Fruit fly (Drosophila melanogaster) whole organism, embryonic: ENCODE results near the gene SK.

Experiments
- CG11085 ChIP-seq: fragments of 200-800 bp; sonication (Bioruptor generic); IDR thresholded peaks from 2 replicates; pipeline ENCODE4 v1.3.6; 2022; ENCODE audit warnings: missing biosample characterization, missing genetic modification characterization
- CG11247 ChIP-seq: fragments of 200-800 bp; sonication (Bioruptor generic); IDR thresholded peaks from 2 replicates; pipeline ENCODE4 v1.3.6; 2022; ENCODE audit warnings: missing biosample characterization, missing genetic modification characterization
- CG11456 ChIP-seq: fragments of 200-800 bp; sonication (Bioruptor generic); IDR thresholded peaks from 3 replicates; pipeline ENCODE4 v1.3.6; 2022; ENCODE audit warnings: missing biosample characterization, missing genetic modification characterization
- CG13424 ChIP-seq: fragments of 200-800 bp; sonication (Bioruptor generic); optimal IDR thresholded peaks from 2 replicates; lab custom pipeline; 2019; ENCODE audit warnings: missing biosample characterization, mild to moderate bottlenecking, missing genetic modification characterization, moderate library complexity
- CG13894 ChIP-seq: fragments of 200-800 bp; sonication (Bioruptor generic); optimal IDR thresholded peaks from 3 replicates; lab custom pipeline; 2018; ENCODE audit warnings: missing biosample characterization, mild to moderate bottlenecking, missing genetic modification characterization, moderate library complexity
- CG1603 ChIP-seq: fragments of 200-800 bp; sonication (Bioruptor generic); optimal IDR thresholded peaks from 2 replicates; lab custom pipeline; 2019; ENCODE audit warnings: missing biosample characterization, mild to moderate bottlenecking, missing genetic modification characterization, moderate library complexity
- CG16813 ChIP-seq: fragments of 200-800 bp; sonication (Bioruptor generic); IDR thresholded peaks from 3 replicates; pipeline ENCODE4 v1.3.6; 2022; ENCODE audit warnings: missing biosample characterization, missing genetic modification characterization; ENCODE audit not compliant: partially characterized antibody
- CG17328 ChIP-seq: fragments of 200-800 bp; sonication (Bioruptor generic); IDR thresholded peaks from 2 replicates; pipeline ENCODE4 v1.3.6; 2022; ENCODE audit warnings: missing biosample characterization, missing genetic modification characterization
- CG17802 ChIP-seq: fragments of 200-800 bp; sonication (Bioruptor generic); optimal IDR thresholded peaks from 2 replicates; lab custom pipeline; 2018; ENCODE audit warnings: missing biosample characterization, mild to moderate bottlenecking, missing genetic modification characterization, moderate library complexity
- CG2120 ChIP-seq: fragments of 200-800 bp; sonication (Bioruptor generic); optimal IDR thresholded peaks from 3 replicates; lab custom pipeline; 2016; ENCODE audit warnings: missing biosample characterization, missing genetic modification characterization
- CG2129 ChIP-seq: fragments of 200-800 bp; sonication (Bioruptor generic); IDR thresholded peaks from 2 replicates; pipeline ENCODE4 v1.3.6; 2022; ENCODE audit warnings: missing biosample characterization, missing genetic modification characterization; ENCODE audit not compliant: partially characterized antibody
- CG3726 ChIP-seq: fragments of 200-800 bp; sonication (Bioruptor generic); IDR thresholded peaks from 3 replicates; pipeline ENCODE4, ENCODE4 v1.3.6; 2022; ENCODE audit warnings: missing biosample characterization, missing genetic modification characterization
- CG4707 ChIP-seq: fragments of 200-800 bp; sonication (Bioruptor generic); optimal IDR thresholded peaks from 2 replicates; lab custom pipeline; 2018; ENCODE audit warnings: missing biosample characterization, mild to moderate bottlenecking, missing genetic modification characterization, moderate library complexity
- CG4820 ChIP-seq: fragments of 200-800 bp; sonication (Bioruptor generic); optimal IDR thresholded peaks from 3 replicates; lab custom pipeline; 2016; ENCODE audit warnings: missing biosample characterization, missing genetic modification characterization
- CG6689 ChIP-seq: fragments of 200-800 bp; sonication (Bioruptor generic); IDR thresholded peaks from 2 replicates; pipeline ENCODE4 v1.3.6; 2022; ENCODE audit warnings: missing biosample characterization, missing genetic modification characterization
- CG6854 ChIP-seq: fragments of 200-800 bp; sonication (Bioruptor generic); optimal IDR thresholded peaks from 3 replicates; lab custom pipeline; 2017; ENCODE audit warnings: missing biosample characterization, mild to moderate bottlenecking, missing genetic modification characterization
- Chrac-16 ChIP-seq: fragments of 200-800 bp; sonication (Bioruptor generic); optimal IDR thresholded peaks from 3 replicates; lab custom pipeline; 2016; ENCODE audit warnings: missing biosample characterization, missing genetic modification characterization
- Dad ChIP-seq: fragments of 200-800 bp; sonication (Bioruptor generic); optimal IDR thresholded peaks from 3 replicates; lab custom pipeline; 2016; ENCODE audit warnings: missing biosample characterization, missing genetic modification characterization
- Dbx ChIP-seq: fragments of 200-800 bp; sonication (Bioruptor generic); IDR thresholded peaks from 3 replicates; pipeline ENCODE4 v1.3.6; 2022; ENCODE audit warnings: missing biosample characterization, missing genetic modification characterization
- Dll ChIP-seq: fragments of 200-800 bp; sonication (Bioruptor generic); IDR thresholded peaks from 4 replicates; pipeline ENCODE4 v1.3.6; 2022; ENCODE audit warnings: missing biosample characterization, missing genetic modification characterization; ENCODE audit not compliant: partially characterized antibody
- E2f2 ChIP-seq: fragments of 200-800 bp; sonication (Bioruptor generic); IDR thresholded peaks from 2 replicates; pipeline ENCODE4 v1.3.6; 2022; ENCODE audit warnings: missing biosample characterization, missing genetic modification characterization
- Eip74EF ChIP-seq, 2 experiments: fragments of 200-800 bp in 1 of 2; fragments of >200 bp in 1 of 2; sonication (Bioruptor generic) in 1 of 2; optimal IDR thresholded peaks; 2 replicates each; lab custom pipeline; 2017 to 2019; ENCODE audit warnings: missing biosample characterization in 2 of 2, missing genetic modification characterization in 2 of 2, mild to moderate bottlenecking in 1 of 2, moderate library complexity in 1 of 2
- Ets97D ChIP-seq: fragments of 200-800 bp; sonication (Bioruptor generic); optimal IDR thresholded peaks from 3 replicates; lab custom pipeline; 2016; ENCODE audit warnings: missing biosample characterization, missing genetic modification characterization
- Hr51 ChIP-seq, 2 experiments: fragments of 200-800 bp; sonication (Bioruptor generic); optimal IDR thresholded peaks; 2 replicates in 1 of 2; 3 replicates in 1 of 2; lab custom pipeline; 2016 to 2018; ENCODE audit warnings: missing biosample characterization in 2 of 2, missing genetic modification characterization in 2 of 2, mild to moderate bottlenecking in 1 of 2, moderate library complexity in 1 of 2
- Lhr ChIP-seq: fragments of 200-800 bp; sonication (Bioruptor generic); optimal IDR thresholded peaks from 3 replicates; lab custom pipeline; 2017; ENCODE audit warnings: mild to moderate bottlenecking, missing biosample characterization, missing genetic modification reagents, missing genetic modification characterization
- NFAT ChIP-seq: fragments of 200-800 bp; sonication (Bioruptor generic); IDR thresholded peaks from 2 replicates; pipeline ENCODE4 v1.3.6; 2022; ENCODE audit warnings: missing biosample characterization, missing genetic modification characterization
- Ptx1 ChIP-seq: fragments of 200-800 bp; sonication (Bioruptor generic); IDR thresholded peaks from 2 replicates; pipeline ENCODE4 v1.3.6; 2022; ENCODE audit warnings: missing biosample characterization, missing genetic modification characterization
- Rfx ChIP-seq: fragments of 200-800 bp; sonication (Bioruptor generic); IDR thresholded peaks from 2 replicates; pipeline ENCODE4 v1.3.6; 2022; ENCODE audit warnings: missing biosample characterization, missing genetic modification characterization
- Sox102F ChIP-seq: fragments of 200-800 bp; sonication (Bioruptor generic); optimal IDR thresholded peaks from 2 replicates; lab custom pipeline; 2018; ENCODE audit warnings: missing biosample characterization, mild to moderate bottlenecking, missing genetic modification characterization, moderate library complexity
- TFAM ChIP-seq: fragments of 200-800 bp; sonication (Bioruptor generic); optimal IDR thresholded peaks from 2 replicates; lab custom pipeline; 2017; ENCODE audit warnings: missing biosample characterization, missing genetic modification characterization, inconsistent platforms
- Xbp1 ChIP-seq: fragments of 200-800 bp; sonication (Bioruptor generic); optimal IDR thresholded peaks from 3 replicates; lab custom pipeline; 2016; ENCODE audit warnings: missing biosample characterization, mild to moderate bottlenecking, missing genetic modification characterization
- al ChIP-seq: fragments of 200-800 bp; sonication (Bioruptor generic); IDR thresholded peaks from 2 replicates; pipeline ENCODE4 v1.3.6; 2022; ENCODE audit warnings: missing biosample characterization, missing genetic modification characterization
- ato ChIP-seq: fragments of 200-800 bp; sonication (Bioruptor generic); IDR thresholded peaks from 2 replicates; pipeline ENCODE4 v1.3.6; 2022; ENCODE audit warnings: missing biosample characterization, missing genetic modification characterization; ENCODE audit not compliant: partially characterized antibody
- ci ChIP-seq: fragments of 200-800 bp; sonication (Bioruptor generic); IDR thresholded peaks from 3 replicates; pipeline ENCODE4 v1.3.6; 2022; ENCODE audit warnings: missing biosample characterization, missing genetic modification characterization
- exex ChIP-seq: fragments of 200-800 bp; sonication (Bioruptor generic); optimal IDR thresholded peaks from 4 replicates; lab custom pipeline; 2018; ENCODE audit warnings: missing biosample characterization, mild to moderate bottlenecking, missing genetic modification characterization, moderate library complexity
- fd96Cb ChIP-seq: fragments of 200-800 bp; sonication (Bioruptor generic); optimal IDR thresholded peaks from 2 replicates; lab custom pipeline; 2018; ENCODE audit warnings: missing biosample characterization, mild to moderate bottlenecking, missing genetic modification characterization, moderate library complexity
- grau ChIP-seq: fragments of 200-800 bp; optimal IDR thresholded peaks from 3 replicates; lab custom pipeline; 2019; ENCODE audit warnings: missing biosample characterization, mild to moderate bottlenecking, missing genetic modification characterization, moderate library complexity
- gro ChIP-seq: fragments of 200-800 bp; sonication (Bioruptor generic); optimal IDR thresholded peaks from 2 replicates; lab custom pipeline; 2016; ENCODE audit warnings: missing biosample characterization, missing genetic modification characterization
- gsb-n ChIP-seq: fragments of 200-800 bp; sonication (Bioruptor generic); optimal IDR thresholded peaks from 3 replicates; lab custom pipeline; 2018; ENCODE audit warnings: missing biosample characterization, mild to moderate bottlenecking, missing genetic modification characterization
- her ChIP-seq: fragments of 200-800 bp; sonication (Bioruptor generic); optimal IDR thresholded peaks from 2 replicates; lab custom pipeline; 2016; ENCODE audit warnings: missing biosample characterization, missing genetic modification characterization
- hkb ChIP-seq, 2 experiments: fragments of 200-800 bp in 1 of 2; fragments of >200 bp in 1 of 2; sonication (Bioruptor generic) in 1 of 2; IDR thresholded peaks in 1 of 2; optimal IDR thresholded peaks in 1 of 2; 2 replicates each; pipeline versions ENCODE4 v1.3.6 to Lab custom; 2017 to 2022; ENCODE audit warnings: missing biosample characterization in 1 of 2, missing genetic modification characterization in 1 of 2
- jigr1 ChIP-seq: fragments of 200-800 bp; sonication (Bioruptor generic); IDR thresholded peaks from 3 replicates; pipeline ENCODE4 v1.3.6; 2022; ENCODE audit warnings: missing biosample characterization, missing genetic modification characterization
- lmd ChIP-seq: fragments of 200-800 bp; sonication (Bioruptor generic); IDR thresholded peaks from 2 replicates; pipeline ENCODE4 v1.3.6; 2022; ENCODE audit warnings: missing biosample characterization, missing genetic modification characterization
- onecut ChIP-seq: fragments of 200-800 bp; sonication (Bioruptor generic); IDR thresholded peaks from 2 replicates; pipeline ENCODE4 v1.3.6; 2022; ENCODE audit warnings: missing biosample characterization, missing genetic modification characterization
- ranshi ChIP-seq: fragments of 200-800 bp; sonication (Bioruptor generic); IDR thresholded peaks from 2 replicates; pipeline ENCODE4 v1.3.6; 2022; ENCODE audit warnings: missing biosample characterization, missing genetic modification characterization
- sob ChIP-seq: fragments of 200-800 bp; sonication (Bioruptor generic); IDR thresholded peaks from 2 replicates; pipeline ENCODE4 v1.3.6; 2022; ENCODE audit warnings: missing biosample characterization, missing genetic modification characterization
- toy ChIP-seq: fragments of 200-800 bp; sonication (Bioruptor generic); IDR thresholded peaks from 2 replicates; pipeline ENCODE4 v1.3.6; 2022; ENCODE audit warnings: missing biosample characterization, missing genetic modification characterization

SK gene

DNA sequence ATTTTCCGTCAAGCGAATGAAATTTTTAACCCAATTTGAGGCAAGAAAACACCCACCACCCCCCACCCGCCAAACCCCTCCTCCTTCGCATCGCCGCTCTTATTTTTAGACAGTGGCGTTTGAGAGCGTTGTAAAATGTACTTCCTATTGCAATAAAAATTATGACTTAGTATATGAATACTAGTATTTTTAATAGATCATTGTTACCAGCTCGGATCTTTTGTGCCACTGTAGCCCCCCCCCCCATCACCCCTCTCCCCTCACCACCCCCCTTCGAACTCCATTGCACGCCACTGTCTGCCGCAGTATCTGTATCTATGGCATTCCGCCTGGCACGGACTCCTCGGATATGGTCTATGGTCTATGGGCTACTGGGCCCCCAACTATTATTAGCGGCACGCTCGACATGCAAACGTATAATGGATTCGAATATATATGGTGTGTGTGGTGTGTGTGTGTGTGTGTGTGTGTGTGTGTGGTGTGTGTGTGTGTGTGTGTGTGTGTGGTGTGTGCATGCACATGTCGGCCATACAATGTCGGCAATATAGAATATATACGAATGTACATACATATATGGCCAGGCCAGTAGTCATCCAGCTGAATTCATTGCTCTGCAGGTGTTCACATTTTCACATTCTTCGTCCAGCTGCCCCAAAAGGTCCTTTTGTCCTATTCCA, 10.0 kb downstream of the SK start (continued):
- TF ChIP-seq Ets97D (GFP tag; lab: Kevin White, UChicago), result no peak
- no peak for TF ChIP-seq CG11247
- TF ChIP-seq gro (GFP tag; lab: Kevin White, UChicago), result no peak
- TF ChIP-seq Lhr (GFP tag; lab: Kevin White, UChicago), result no peak
- TF ChIP-seq CG2129 (GFP tag; lab: Robert Waterston, UW), result no peak
- TF ChIP-seq gsb-n (tag; lab: Kevin White, UChicago), result no peak
- no peak for TF ChIP-seq NFAT (GFP tag; lab: Robert Waterston, UW)
- TF ChIP-seq Dad (GFP tag; lab: Kevin White, UChicago), result no peak
- no peak for TF ChIP-seq CG4820 (GFP tag; lab: Kevin White, UChicago)
- TF ChIP-seq toy (GFP tag; lab: Robert Waterston, UW), result no peak
- TF ChIP-seq CG13424 (tag; lab: Kevin White, UChicago), result peak; percentile 18
- no peak for TF ChIP-seq CG13894 (tag; lab: Kevin White, UChicago)
- no peak for TF ChIP-seq her (GFP tag; lab: Kevin White, UChicago)
- no peak for TF ChIP-seq TFAM (GFP tag; lab: Kevin White, UChicago)
- no peak for TF ChIP-seq CG3726 (GFP tag; lab: Robert Waterston, UW)
- TF ChIP-seq CG17802, result no peak
- TF ChIP-seq, all 482 proteins: peak for 60

DNA sequence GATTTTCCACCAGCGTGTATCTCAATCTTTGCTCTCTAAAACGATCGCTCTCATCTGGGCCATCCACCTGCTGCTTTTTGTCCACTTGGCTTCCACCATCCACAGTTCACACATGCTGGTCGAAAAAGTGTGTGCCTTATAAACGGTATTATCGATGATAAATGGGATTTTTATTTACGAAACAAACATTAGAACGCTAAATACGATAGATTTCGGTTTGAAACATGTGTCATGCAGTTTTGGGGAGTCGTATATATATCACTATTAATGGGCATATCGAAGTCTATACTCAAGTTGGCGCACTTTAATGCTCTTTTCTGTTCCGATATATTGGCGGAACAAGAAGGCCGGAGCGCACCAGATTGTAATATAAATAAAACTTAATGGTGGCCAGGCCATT, 17.0 kb downstream of the SK start:
- TF ChIP-seq onecut (GFP tag; lab: Robert Waterston, UW), result no peak
- no peak for TF ChIP-seq exex (tag; lab: Kevin White, UChicago)
- no peak for TF ChIP-seq Dbx (GFP tag; lab: Robert Waterston, UW)
- TF ChIP-seq Dll (GFP tag; lab: Robert Waterston, UW), result no peak
- peak; percentile 37; the same call in 1 of the 2 replicates for TF ChIP-seq Rfx
- TF ChIP-seq fd96Cb (tag; lab: Kevin White, UChicago), result peak; percentile 0
- peak; percentile 10 for TF ChIP-seq Xbp1 (GFP tag; lab: Kevin White, UChicago)
- peak in 1 of 2 experiments; percentile 35 for TF ChIP-seq Hr51 (GFP tag; optimal IDR thresholded peaks at IDR 0.05; lab: Kevin White, UChicago)
- no peak for TF ChIP-seq CG11085
- no peak for TF ChIP-seq Chrac-16 (GFP tag; lab: Kevin White, UChicago)
- 0 out of 3 replicates have a peak, but pooled peaks have one; percentile 33 for TF ChIP-seq CG11456 (GFP tag; lab: Robert Waterston, UW)
- TF ChIP-seq al, result 0 out of 2 replicates have a peak, but pooled peaks have one; percentile 20
- no peak for TF ChIP-seq ato
- TF ChIP-seq CG2120 (GFP tag; lab: Kevin White, UChicago), result peak; percentile 43
- 0 out of 3 replicates have a peak, but pooled peaks have one; percentile 43 for TF ChIP-seq ci (GFP tag; lab: Robert Waterston, UW)
- 0 out of 3 replicates have a peak, but pooled peaks have one; percentile 27 for TF ChIP-seq jigr1
- TF ChIP-seq CG16813 (GFP tag; lab: Robert Waterston, UW), result no peak
- 0 out of 2 replicates have a peak, but pooled peaks have one; percentile 10 for TF ChIP-seq ranshi
- TF ChIP-seq CG17328, result 0 out of 2 replicates have a peak, but pooled peaks have one; percentile 16
- no peak for TF ChIP-seq hkb (optimal IDR thresholded peaks at IDR 0.05; lab: Kevin White, UChicago)
- peak; percentile 19; the same call in 1 of the 2 replicates for TF ChIP-seq hkb (GFP tag; IDR thresholded peaks at IDR 0.05; lab: Robert Waterston, UW)
- TF ChIP-seq Sox102F (GFP tag; lab: Kevin White, UChicago), result peak; percentile 33
- 0 out of 2 replicates have a peak, but pooled peaks have one; percentile 19 for TF ChIP-seq lmd (GFP tag; lab: Robert Waterston, UW)
- 0 out of 2 replicates have a peak, but pooled peaks have one; percentile 21 for TF ChIP-seq CG6689 (GFP tag; lab: Robert Waterston, UW)
- TF ChIP-seq Ptx1 (GFP tag; lab: Robert Waterston, UW), result peak; percentile 47
- no peak for TF ChIP-seq E2f2 (GFP tag; lab: Robert Waterston, UW)
- TF ChIP-seq Eip74EF (GFP tag; optimal IDR thresholded peaks at IDR 0.05; lab: Kevin White, UChicago), result no peak
- TF ChIP-seq CG6854 (GFP tag; lab: Kevin White, UChicago), result no peak
- TF ChIP-seq CG4707 (GFP tag; lab: Kevin White, UChicago), result no peak
- peak; percentile 18 for TF ChIP-seq grau (tag; lab: Kevin White, UChicago)
- peak; percentile 25 for TF ChIP-seq CG1603 (tag; lab: Kevin White, UChicago)
- TF ChIP-seq sob, result 0 out of 2 replicates have a peak, but pooled peaks have one; percentile 10
